Worm (Caenorhabditis elegans) whole organism, L4/young adult: ENCODE data around the gene tbc-12.

Experiments used
- W03F9.2 ChIP-seq: fragments of 150-350 bp; optimal IDR thresholded peaks from 2 replicates; lab custom pipeline; 2014; ENCODE audit warnings: missing biosample characterization, missing genetic modification characterization
- dao-5 ChIP-seq: sonication (generic microtip); optimal IDR thresholded peaks from 2 replicates; lab custom pipeline; 2016; ENCODE audit warnings: missing genotype, missing genetic modification characterization, moderate library complexity, missing compliant biosample characterization
- him-1 ChIP-seq: sonication (generic microtip); optimal IDR thresholded peaks from 2 replicates; lab custom pipeline; 2016; ENCODE audit warnings: missing genotype, missing genetic modification reagents, missing genetic modification characterization, missing compliant biosample characterization

ce11 chrX:2515224-2515623 lies 17.0 kb downstream of the tbc-12 start, which contains the start of gene syg-1:
- TF ChIP-seq W03F9.2 (tag; lab: Kevin White, UChicago), result no peak
- TF ChIP-seq dao-5, result no peak
- no peak for TF ChIP-seq him-1
